Worm (Caenorhabditis elegans) whole organism, midembryonic: ENCODE measurements around the gene ZK1127.5.

Source experiments
- flt-1 ChIP-seq: fragments of 200-800 bp; sonication (Bioruptor generic); IDR thresholded peaks from 2 replicates; pipeline ENCODE4 v1.3.6; 2022; ENCODE audit warnings: missing genetic modification characterization, missing compliant biosample characterization
- klf-2 ChIP-seq: fragments of 200-800 bp; sonication (Bioruptor generic); conservative IDR thresholded peaks from 2 replicates; pipeline ENCODE4 v1.3.6; 2022; ENCODE audit warnings: missing genetic modification reagents, missing genetic modification characterization, missing compliant biosample characterization
- ref-1 ChIP-seq: fragments of 200-800 bp; sonication (Bioruptor generic); conservative IDR thresholded peaks from 2 replicates; pipeline ENCODE4 v1.3.6; 2022; ENCODE audit warnings: missing genetic modification reagents, missing genetic modification characterization, missing compliant biosample characterization
- ztf-23 ChIP-seq: fragments of 200-800 bp; sonication (Bioruptor generic); IDR thresholded peaks from 2 replicates; pipeline ENCODE4 v1.3.6; 2022; ENCODE audit warnings: missing genetic modification reagents, missing genetic modification characterization, missing compliant biosample characterization
- ztf-29 ChIP-seq: fragments of 200-800 bp; sonication (Bioruptor generic); IDR thresholded peaks from 2 replicates; pipeline ENCODE4 v1.3.6; 2022; ENCODE audit warnings: missing genetic modification reagents, missing genetic modification characterization, missing compliant biosample characterization

- no peak for TF ChIP-seq klf-2 (GFP tag; lab: Robert Waterston, UW)
- no peak for TF ChIP-seq ztf-23 (GFP tag; lab: Robert Waterston, UW)
- TF ChIP-seq flt-1 (GFP tag; lab: Robert Waterston, UW) = no peak
- no peak for TF ChIP-seq ref-1
- no peak for TF ChIP-seq ztf-29 (GFP tag; lab: Robert Waterston, UW)
Observed at ce11 chrII:7029524-7029923, 20.9 kb upstream of the ZK1127.5 start.
